Fruit fly (Drosophila melanogaster) whole organism, prepupa: ENCODE results near the gene pod1.

Experiments used
- CG10631 ChIP-seq: fragments of 200-800 bp; sonication (Bioruptor generic); optimal IDR thresholded peaks from 2 replicates; lab custom pipeline; 2016; ENCODE audit warnings: missing biosample characterization, missing genetic modification characterization
- CG15336 ChIP-seq: fragments of 200-800 bp; sonication (Bioruptor generic); IDR thresholded peaks from 2 replicates; pipeline ENCODE4 v1.3.6; 2022; ENCODE audit warnings: missing biosample characterization, missing genetic modification characterization
- cyc ChIP-seq: fragments of 200-800 bp; sonication (Bioruptor generic); optimal IDR thresholded peaks from 3 replicates; lab custom pipeline; 2016; ENCODE audit warnings: missing biosample characterization, missing genetic modification characterization
- eg ChIP-seq: fragments of 200-800 bp; sonication (Bioruptor generic); IDR thresholded peaks from 3 replicates; pipeline ENCODE4 v1.3.6; 2022; ENCODE audit warnings: missing biosample characterization, missing genetic modification characterization
- fd59A ChIP-seq: fragments of 200-800 bp; sonication (Bioruptor generic); optimal IDR thresholded peaks from 2 replicates; lab custom pipeline; 2017; ENCODE audit warnings: missing biosample characterization, mild to moderate bottlenecking, missing genetic modification characterization, missing genetic modification reagents
- vri ChIP-seq: fragments of 200-800 bp; sonication (Bioruptor generic); optimal IDR thresholded peaks from 3 replicates; lab custom pipeline; 2016; ENCODE audit warnings: missing biosample characterization, mild to moderate bottlenecking, missing genetic modification characterization

DNA sequence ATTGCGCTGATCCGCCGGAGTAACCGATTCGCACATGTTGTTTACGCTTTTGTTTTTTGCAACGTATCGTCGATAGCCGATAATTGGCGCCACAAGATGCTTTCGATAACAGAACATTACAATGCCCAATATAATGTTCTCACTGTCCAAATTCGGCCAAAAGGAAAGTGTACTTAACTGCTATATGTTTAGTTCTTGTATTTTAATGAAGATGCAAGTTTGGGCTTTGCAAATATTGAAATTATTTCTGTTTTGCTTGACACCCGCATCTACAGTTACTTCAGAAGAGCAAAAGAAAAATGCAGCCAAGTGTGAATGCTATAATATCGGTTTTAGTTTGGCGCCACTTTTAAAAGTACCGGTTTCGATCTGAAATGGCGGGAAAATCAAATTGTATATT is 49.1 kb downstream of the pod1 start:
- TF ChIP-seq fd59A (GFP tag; lab: Kevin White, UChicago) (peak; percentile 85), CG15336 (peak; percentile 84), CG10631 (GFP tag; lab: Kevin White, UChicago) (peak; percentile 90), cyc (peak; percentile 96), eg (GFP tag; lab: Robert Waterston, UW) (peak; percentile 92), vri (GFP tag; lab: Kevin White, UChicago) (peak; percentile 84)
